Worm (Caenorhabditis elegans) whole organism, L1 larva: ENCODE results near the gene clec-37.

ENCODE experiments used
- C16A3.4 ChIP-seq: fragments of 150-350 bp; optimal IDR thresholded peaks from 2 replicates; lab custom pipeline; 2014; ENCODE audit warnings: missing biosample characterization, missing genetic modification characterization
- aha-1 ChIP-seq: fragments of 150-350 bp; optimal IDR thresholded peaks from 2 replicates; lab custom pipeline; 2014; ENCODE audit warnings: missing biosample characterization, missing genetic modification characterization
- blmp-1 ChIP-seq: fragments of 150-350 bp; optimal IDR thresholded peaks from 2 replicates; lab custom pipeline; 2014; ENCODE audit warnings: missing biosample characterization, missing genetic modification characterization
- ceh-8 ChIP-seq: fragments of 200-800 bp; sonication (Bioruptor generic); optimal IDR thresholded peaks from 2 replicates; lab custom pipeline; 2018; ENCODE audit warnings: mild to moderate bottlenecking, missing genetic modification characterization, moderate library complexity, missing compliant biosample characterization
- ceh-88 ChIP-seq: fragments of 200-800 bp; sonication (Bioruptor generic); IDR thresholded peaks from 2 replicates; pipeline ENCODE4 v1.3.6; 2022; ENCODE audit warnings: missing genetic modification characterization, missing compliant biosample characterization
- elt-2 ChIP-seq: sonication (generic microtip); optimal IDR thresholded peaks from 2 replicates; lab custom pipeline; 2016; ENCODE audit warnings: missing genetic modification characterization, mild to moderate bottlenecking, inconsistent platforms, missing compliant biosample characterization, missing genetic modification reagents
- ets-5 ChIP-seq: fragments of 200-800 bp; sonication (Bioruptor generic); IDR thresholded peaks from 2 replicates; pipeline ENCODE4 v1.3.6; 2022; ENCODE audit warnings: missing genetic modification characterization, missing compliant biosample characterization
- fkh-10 ChIP-seq: sonication (generic microtip); optimal IDR thresholded peaks from 2 replicates; lab custom pipeline; 2017; ENCODE audit warnings: missing biosample characterization, missing genetic modification reagents, missing genetic modification characterization
- fos-1 ChIP-seq: fragments of 150-350 bp; optimal IDR thresholded peaks from 2 replicates; lab custom pipeline; 2014; ENCODE audit warnings: missing biosample characterization, missing genetic modification characterization
- grh-1 ChIP-seq: fragments of 200-800 bp; sonication (Bioruptor generic); IDR thresholded peaks from 2 replicates; pipeline ENCODE4 v1.3.6; 2022; ENCODE audit warnings: missing genetic modification reagents, missing genetic modification characterization, missing compliant biosample characterization
- isw-1 ChIP-seq: fragments of 200-800 bp; sonication (Bioruptor generic); IDR thresholded peaks from 2 replicates; pipeline ENCODE4 v1.3.6; 2022; ENCODE audit warnings: missing genetic modification characterization, missing compliant biosample characterization
- lin-39 ChIP-seq: fragments of 150-350 bp; optimal IDR thresholded peaks from 2 replicates; lab custom pipeline; 2014; ENCODE audit warnings: missing biosample characterization, missing genetic modification reagents, missing genetic modification characterization
- lir-3 ChIP-seq: sonication (generic microtip); optimal IDR thresholded peaks from 2 replicates; lab custom pipeline; 2016; ENCODE audit warnings: mild to moderate bottlenecking, missing genetic modification characterization, moderate library complexity, missing compliant biosample characterization; ENCODE audit not compliant: poor library complexity
- lsy-2 ChIP-seq, 2 experiments: fragments of 150-350 bp; optimal IDR thresholded peaks; 2 replicates each; lab custom pipeline; 2014; ENCODE audit warnings: missing biosample characterization in 2 of 2, missing genetic modification characterization in 2 of 2
- mdl-1 ChIP-seq, 2 experiments: fragments of 150-350 bp; optimal IDR thresholded peaks; 2 replicates each; lab custom pipeline; 2014 to 2017; ENCODE audit warnings: missing biosample characterization in 2 of 2, missing genetic modification characterization in 2 of 2, inconsistent platforms in 1 of 2
- mef-2 ChIP-seq: fragments of 150-350 bp; optimal IDR thresholded peaks from 2 replicates; lab custom pipeline; 2014; ENCODE audit warnings: missing biosample characterization, missing genetic modification characterization
- nhr-12 ChIP-seq: sonication (generic microtip); optimal IDR thresholded peaks from 2 replicates; lab custom pipeline; 2017; ENCODE audit warnings: missing biosample characterization, missing genetic modification characterization
- nhr-237 ChIP-seq: fragments of 150-350 bp; optimal IDR thresholded peaks from 2 replicates; lab custom pipeline; 2014; ENCODE audit warnings: missing biosample characterization, missing genetic modification characterization
- nhr-28 ChIP-seq: fragments of 150-350 bp; optimal IDR thresholded peaks from 2 replicates; lab custom pipeline; 2014; ENCODE audit warnings: missing biosample characterization, missing genetic modification characterization
- nhr-47 ChIP-seq: sonication (generic microtip); optimal IDR thresholded peaks from 2 replicates; lab custom pipeline; 2016; ENCODE audit warnings: mild to moderate bottlenecking, missing genetic modification characterization, moderate library complexity, missing compliant biosample characterization
- nhr-71 ChIP-seq: sonication (generic microtip); optimal IDR thresholded peaks from 2 replicates; lab custom pipeline; 2016; ENCODE audit warnings: mild to moderate bottlenecking, missing genetic modification characterization, moderate library complexity, missing compliant biosample characterization
- nhr-77 ChIP-seq: fragments of 150-350 bp; optimal IDR thresholded peaks from 2 replicates; lab custom pipeline; 2014; ENCODE audit warnings: missing biosample characterization, missing genetic modification characterization
- nhr-84 ChIP-seq: sonication (generic microtip); optimal IDR thresholded peaks from 2 replicates; lab custom pipeline; 2017; ENCODE audit warnings: missing biosample characterization, missing genetic modification characterization
- nhr-85 ChIP-seq: sonication (generic microtip); peaks from one replicate; lab custom pipeline; 2016; ENCODE audit warnings: missing genetic modification characterization, inconsistent platforms, missing compliant biosample characterization
- nhr-90 ChIP-seq: sonication (generic microtip); optimal IDR thresholded peaks from 2 replicates; lab custom pipeline; 2016; ENCODE audit warnings: mild to moderate bottlenecking, missing genetic modification characterization, missing compliant biosample characterization; ENCODE audit not compliant: poor library complexity
- pag-3 ChIP-seq: sonication (generic microtip); optimal IDR thresholded peaks from 2 replicates; lab custom pipeline; 2017; ENCODE audit warnings: missing genetic modification characterization, mild to moderate bottlenecking, missing compliant biosample characterization, antibody characterized with exemption, borderline replicate concordance; ENCODE audit not compliant: insufficient read depth
- snpc-4 ChIP-seq: fragments of 150-350 bp; optimal IDR thresholded peaks from 2 replicates; lab custom pipeline; 2014; ENCODE audit warnings: missing biosample characterization, missing genetic modification characterization
- sox-4 ChIP-seq: sonication (generic microtip); optimal IDR thresholded peaks from 2 replicates; lab custom pipeline; 2016; ENCODE audit warnings: missing genetic modification characterization, missing compliant biosample characterization
- sptf-1 ChIP-seq: fragments of 150-350 bp; optimal IDR thresholded peaks from 2 replicates; lab custom pipeline; 2014; ENCODE audit warnings: missing biosample characterization, missing genetic modification characterization
- swsn-7 ChIP-seq: sonication (generic microtip); optimal IDR thresholded peaks from 2 replicates; lab custom pipeline; 2016; ENCODE audit warnings: missing genetic modification characterization, missing compliant biosample characterization
- unc-130 ChIP-seq: fragments of 150-350 bp; optimal IDR thresholded peaks from 2 replicates; lab custom pipeline; 2017; ENCODE audit warnings: missing biosample characterization, missing genetic modification characterization, inconsistent platforms
- ztf-4 ChIP-seq: fragments of 150-350 bp; optimal IDR thresholded peaks from 2 replicates; lab custom pipeline; 2014; ENCODE audit warnings: missing biosample characterization, missing genetic modification characterization

The clec-37 gene

ce11 chrV:16869740-16870139 is 17.8 kb upstream of the clec-37 start, which contains the start of gene clec-33:
Gene clec-33, minus strand, starts transcription at chrV:16869840.
- TF ChIP-seq nhr-47 (tag; lab: Kevin White, UChicago): no peak
- no peak for TF ChIP-seq blmp-1 (tag; lab: Kevin White, UChicago)
- no peak for TF ChIP-seq ets-5 (GFP tag; lab: Robert Waterston, UW)
- no peak for TF ChIP-seq sox-4 (tag; lab: Kevin White, UChicago)
- no peak for TF ChIP-seq unc-130 (tag; lab: Kevin White, UChicago)
- TF ChIP-seq nhr-237: no peak
- TF ChIP-seq C16A3.4 (tag; lab: Kevin White, UChicago): no peak

DNA sequence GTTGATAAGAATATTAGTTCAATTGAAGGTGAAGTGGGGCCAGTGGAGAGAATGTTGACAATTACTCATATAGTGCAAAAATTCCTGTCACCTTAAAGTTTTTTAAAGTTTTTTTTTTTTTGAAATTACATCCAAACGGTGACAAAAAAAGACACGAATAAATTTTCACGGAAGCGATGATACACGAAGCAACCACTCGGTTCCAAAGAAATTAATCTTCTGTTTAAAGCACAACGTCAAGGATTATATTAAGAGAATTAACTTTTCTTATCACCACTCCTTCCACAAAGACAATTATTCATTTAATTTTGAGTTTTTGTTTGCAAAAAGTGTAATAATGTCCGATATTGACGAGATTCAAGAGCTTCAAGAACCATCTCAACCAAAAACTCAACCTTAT is 13.5 kb upstream of the clec-37 start, which contains the start of gene clec-28:
Gene clec-28, plus strand, starts transcription at position 301 of the 400 bp plus-strand sequence.
- TF ChIP-seq ceh-8 (GFP tag; lab: Kevin White, UChicago) (no peak), grh-1 (GFP tag; lab: Robert Waterston, UW) (no peak)

DNA sequence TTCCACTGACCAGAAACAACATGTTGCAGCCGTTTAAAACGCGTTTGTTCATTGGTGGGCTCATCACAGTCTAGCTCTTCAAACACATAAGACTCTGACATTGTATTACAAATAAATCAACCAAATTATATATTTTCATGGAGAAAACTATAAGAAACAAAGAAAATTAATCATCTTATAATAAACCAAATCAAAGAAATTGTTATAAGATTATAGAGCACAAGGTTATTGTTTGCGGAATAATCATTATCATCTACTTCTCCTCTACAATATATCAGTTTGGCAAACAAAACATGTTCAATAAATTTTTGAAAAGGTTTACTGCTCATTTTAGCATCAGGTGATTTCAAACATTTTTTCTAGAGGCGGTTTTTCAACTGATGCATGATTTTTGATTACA is 9.8 kb upstream of the clec-37 start, which contains the start of the genes clec-32 and clec-24:
Gene clec-32, minus strand, starts transcription at position 101 of the 400 bp plus-strand sequence.
Gene clec-24, plus strand, starts transcription at position 294 of the 400 bp plus-strand sequence.
- TF ChIP-seq nhr-85 (tag; lab: Kevin White, UChicago): no peak
- TF ChIP-seq lsy-2 (tag; optimal IDR thresholded peaks at IDR 0.05; lab: Kevin White, UChicago): no peak
- no peak for TF ChIP-seq fkh-10 (GFP tag; lab: Kevin White, UChicago)
- TF ChIP-seq elt-2: no peak
- TF ChIP-seq pag-3 (tag; lab: Kevin White, UChicago): no peak
- no peak for TF ChIP-seq fos-1
- TF ChIP-seq nhr-71 (tag; lab: Kevin White, UChicago): no peak
- TF ChIP-seq lin-39 (tag; lab: Kevin White, UChicago): no peak
- no peak for TF ChIP-seq sptf-1
- no peak for TF ChIP-seq swsn-7
- no peak for TF ChIP-seq nhr-90
- TF ChIP-seq nhr-12 (tag; lab: Kevin White, UChicago): no peak
- TF ChIP-seq nhr-237: no peak
- no peak for TF ChIP-seq ztf-4 (tag; lab: Kevin White, UChicago)
- no peak for TF ChIP-seq nhr-28 (tag; lab: Kevin White, UChicago)
- no peak for TF ChIP-seq nhr-77 (tag; lab: Kevin White, UChicago)

ce11 chrV:16857977-16858479 is 6.1 kb upstream of the clec-37 start, which contains the start of the genes clec-31 and clec-22:
Gene clec-31, minus strand, starts transcription at chrV:16858077.
Gene clec-22, plus strand, starts transcription at chrV:16858429.
- TF ChIP-seq mdl-1 (tag; optimal IDR thresholded peaks at IDR 0.05; lab: Kevin White, UChicago) (no peak), lir-3 (no peak), nhr-84 (tag; lab: Kevin White, UChicago) (no peak), isw-1 (GFP tag; lab: Robert Waterston, UW) (no peak), nhr-85 (tag; lab: Kevin White, UChicago) (no peak), ceh-8 (GFP tag; lab: Kevin White, UChicago) (no peak), snpc-4 (tag; lab: Kevin White, UChicago) (no peak), aha-1 (no peak), ceh-88 (GFP tag; lab: Robert Waterston, UW) (no peak)

DNA sequence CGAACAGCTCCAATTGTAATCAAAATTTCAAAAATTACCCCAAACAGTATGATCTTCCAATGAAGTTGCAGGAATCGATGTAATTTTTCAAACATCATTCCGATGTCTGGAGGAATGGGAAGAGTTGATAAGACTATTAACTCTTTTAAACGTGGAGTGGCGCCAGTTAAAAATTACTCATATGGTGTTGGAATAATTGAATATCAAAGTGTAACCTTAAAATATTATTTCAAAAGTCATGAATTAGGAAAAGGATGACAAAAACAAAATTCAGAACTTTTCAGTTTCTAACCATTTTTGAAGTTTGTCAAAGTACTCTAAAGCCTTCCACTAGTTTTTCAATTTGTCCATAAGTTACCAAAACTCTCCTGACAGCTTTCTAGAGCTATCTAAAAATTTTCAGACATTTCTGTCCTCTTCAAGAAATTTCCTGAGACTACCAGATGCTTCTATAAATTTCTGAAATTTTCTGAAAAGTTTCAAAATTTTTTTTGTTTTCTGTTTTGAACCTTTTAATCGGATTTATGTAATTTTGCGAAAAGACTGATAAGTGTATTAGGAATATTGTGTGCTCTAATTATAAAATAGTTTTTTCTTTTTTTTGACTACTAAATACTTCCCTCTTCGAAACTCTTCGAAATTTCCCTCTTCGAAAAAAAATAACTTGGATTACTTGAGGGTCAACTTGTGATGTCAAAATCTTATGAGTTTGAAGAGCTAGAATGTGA is 2.2 kb upstream of the clec-37 start, which contains the start of the genes clec-35 and clec-27:
Gene clec-35, minus strand, starts transcription at position 101 of the 728 bp plus-strand sequence.
Gene clec-27, plus strand, starts transcription at position 678 of the 728 bp plus-strand sequence.
- TF ChIP-seq lir-3 (no peak), mef-2 (tag; lab: Kevin White, UChicago) (no peak)
